Worm (Caenorhabditis elegans): Measurements from ENCODE around the gene nish-1.

DNA sequence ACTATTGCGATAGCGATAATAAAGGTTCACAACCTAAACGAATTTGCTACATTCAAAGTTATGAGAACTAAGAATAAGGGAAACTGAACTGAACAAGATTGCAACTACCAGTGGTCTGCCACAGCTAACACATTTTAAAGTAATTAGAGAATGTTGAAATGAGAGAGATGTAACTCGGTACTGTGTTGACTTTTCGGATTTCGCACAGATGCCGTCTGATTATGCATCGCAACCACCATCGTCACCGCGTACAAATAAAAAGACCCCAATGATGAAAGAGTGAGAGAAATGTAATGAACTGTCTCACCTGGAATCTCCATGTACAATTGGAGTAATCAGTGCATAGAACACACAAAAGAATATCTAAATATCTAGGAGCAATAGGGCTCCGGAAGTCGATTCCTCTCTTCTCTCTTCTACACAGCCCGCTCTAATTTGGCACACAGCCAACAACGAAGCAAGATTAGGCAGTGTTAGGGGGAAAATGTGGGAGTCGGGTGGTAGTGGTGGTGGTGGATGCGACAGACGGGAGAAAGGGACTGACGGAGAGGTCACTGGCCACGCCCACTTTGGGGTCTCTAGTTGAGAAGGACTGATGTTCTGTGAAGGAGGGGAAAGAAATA, 4.6 kb downstream of the nish-1 start, which contains the start of gene F13E9.11:
- TF ChIP-seq unc-62 (GFP tag; optimal IDR thresholded peaks at IDR 0.05): no peak
- peak; percentile 7 for TF ChIP-seq ztf-11 (tag; optimal IDR thresholded peaks at IDR 0.05)
- no peak for TF ChIP-seq elt-3 (tag; optimal IDR thresholded peaks at IDR 0.05)
- TF ChIP-seq ham-2 (GFP tag; optimal IDR thresholded peaks at IDR 0.05): no peak
- TF ChIP-seq nhr-237 (tag; optimal IDR thresholded peaks at IDR 0.05): no peak
- TF ChIP-seq blmp-1 (tag; optimal IDR thresholded peaks at IDR 0.05): no peak
- TF ChIP-seq unc-39 (tag; optimal IDR thresholded peaks at IDR 0.05): no peak
- TF ChIP-seq mab-5 (tag; optimal IDR thresholded peaks at IDR 0.05): no peak
- TF ChIP-seq elt-1 (tag; optimal IDR thresholded peaks at IDR 0.05; ENCODE audit: borderline replicate concordance, insufficient read depth): no peak
- TF ChIP-seq bed-3 (GFP tag; optimal IDR thresholded peaks at IDR 0.05): no peak
- no peak for TF ChIP-seq ceh-43 (GFP tag; optimal IDR thresholded peaks at IDR 0.05)
